Fruit fly (Drosophila melanogaster): Measurements from ENCODE around the gene Sdic3.
A peak's percentile ranks its signal among the peaks of the same experiment; 100 is the strongest.

The Sdic3 gene

DNA sequence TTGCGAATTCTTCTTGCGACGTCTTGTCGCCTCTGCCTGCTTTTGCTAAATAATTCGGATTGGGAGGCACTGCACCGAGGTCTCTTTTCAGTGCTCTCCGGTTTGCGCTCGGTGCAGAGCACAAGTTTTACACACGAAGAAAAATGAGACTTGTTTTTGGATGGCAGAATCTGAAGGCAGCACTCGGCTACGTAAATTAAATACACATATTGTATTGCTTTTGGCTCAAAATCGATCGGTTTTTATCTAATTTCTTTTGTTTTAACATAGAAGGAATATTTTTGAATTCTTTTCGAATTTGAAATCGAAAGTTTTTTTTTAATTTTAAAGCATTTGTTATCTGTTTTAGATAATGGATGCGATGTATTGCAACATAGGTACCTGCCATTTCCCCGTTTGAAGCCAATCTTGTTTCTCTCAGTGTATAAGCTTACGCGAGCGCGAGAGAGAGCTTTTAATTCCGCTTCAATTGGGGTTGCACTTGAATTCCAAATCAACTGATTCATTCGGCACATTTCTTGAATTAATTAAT, 20.5 kb downstream of the Sdic3 start, which contains the start of gene AnxB10 (continued):
- TF ChIP-seq sc (optimal IDR thresholded peaks at IDR 0.05) (no peak), sc (GFP tag; optimal IDR thresholded peaks at IDR 0.05) (peak; percentile 20), esg (GFP tag; conservative IDR thresholded peaks at IDR 0.05) (peak; percentile 58), Adf1 (GFP tag; IDR thresholded peaks at IDR 0.05) (no peak), CG15514 (GFP tag; optimal IDR thresholded peaks at IDR 0.05) (peak; percentile 34), NFAT (GFP tag; IDR thresholded peaks at IDR 0.05) (no peak), Dek (tag; optimal IDR thresholded peaks at IDR 0.05) (peak; percentile 26), CoRest (tag; optimal IDR thresholded peaks at IDR 0.05) (peak; percentile 61), pzg (GFP tag; optimal IDR thresholded peaks at IDR 0.05) (no peak), CG7357 (GFP tag; IDR thresholded peaks at IDR 0.05) (peak; percentile 68; the same call in 2 of the 3 replicates), Dip3 (GFP tag; optimal IDR thresholded peaks at IDR 0.05) (peak; percentile 48), CG10462 (GFP tag; optimal IDR thresholded peaks at IDR 0.05) (no peak), lbe (GFP tag; optimal IDR thresholded peaks at IDR 0.05) (peak; percentile 82), CG17912 (GFP tag; optimal IDR thresholded peaks at IDR 0.05) (no peak), hbn (GFP tag; IDR thresholded peaks at IDR 0.05; ENCODE audit: partially characterized antibody) (no peak), Kr (GFP tag; optimal IDR thresholded peaks at IDR 0.05) (no peak), CG15073 (GFP tag; optimal IDR thresholded peaks at IDR 0.05) (no peak), CG34376 (GFP tag; optimal IDR thresholded peaks at IDR 0.05) (no peak), Gug (GFP tag; IDR thresholded peaks at IDR 0.05) (0 out of 4 replicates have a peak, but pooled peaks have one; percentile 20), caup (GFP tag; optimal IDR thresholded peaks at IDR 0.05; ENCODE audit: severe bottlenecking) (peak; percentile 54), CG10274 (GFP tag; optimal IDR thresholded peaks at IDR 0.05) (peak; percentile 14), scrt (GFP tag; optimal IDR thresholded peaks at IDR 0.05) (peak; percentile 41), jumu (GFP tag; optimal IDR thresholded peaks at IDR 0.05) (peak; percentile 11), dati (GFP tag; IDR thresholded peaks at IDR 0.05) (no peak), CG6854 (GFP tag; optimal IDR thresholded peaks at IDR 0.05) (peak; percentile 60), exex (tag; optimal IDR thresholded peaks at IDR 0.05) (no peak), peb (GFP tag; IDR thresholded peaks at IDR 0.05) (no peak), ase (GFP tag; IDR thresholded peaks at IDR 0.05) (no peak), zen2 (GFP tag; IDR thresholded peaks at IDR 0.05; ENCODE audit: partially characterized antibody) (no peak), MTF-1 (GFP tag; optimal IDR thresholded peaks at IDR 0.05; ENCODE audit: borderline replicate concordance) (no peak), Gsc (GFP tag; IDR thresholded peaks at IDR 0.05) (no peak), tio (GFP tag; optimal IDR thresholded peaks at IDR 0.05) (no peak), Doc2 (GFP tag; IDR thresholded peaks at IDR 0.05) (no peak), maf-S (GFP tag; optimal IDR thresholded peaks at IDR 0.05) (peak; percentile 12), CG8281 (tag; optimal IDR thresholded peaks at IDR 0.05) (peak; percentile 4), Ravus (GFP tag; IDR thresholded peaks at IDR 0.05) (peak; percentile 28), cad (GFP tag; optimal IDR thresholded peaks at IDR 0.05) (no peak), prd (optimal IDR thresholded peaks at IDR 0.05) (no peak), prd (GFP tag; IDR thresholded peaks at IDR 0.05) (peak; percentile 44; the same call in 2 of the 3 replicates), CG4617 (GFP tag; optimal IDR thresholded peaks at IDR 0.05; ENCODE audit: borderline replicate concordance) (no peak), sens-2 (GFP tag; IDR thresholded peaks at IDR 0.05) (no peak), Oaz (GFP tag; IDR thresholded peaks at IDR 0.05) (no peak), CG30431 (GFP tag; optimal IDR thresholded peaks at IDR 0.05) (no peak), CG7745 (tag; optimal IDR thresholded peaks at IDR 0.05) (no peak), CG10366 (GFP tag; IDR thresholded peaks at IDR 0.05) (peak; percentile 12; the same call in 1 of the 2 replicates), CG4424 (GFP tag; optimal IDR thresholded peaks at IDR 0.05) (peak; percentile 64), CG14710 (tag; optimal IDR thresholded peaks at IDR 0.05) (peak; percentile 39), h (optimal IDR thresholded peaks at IDR 0.05) (no peak), Fer1 (GFP tag; optimal IDR thresholded peaks at IDR 0.05) (peak; percentile 76), sqz (GFP tag; optimal IDR thresholded peaks at IDR 0.05) (no peak), ash1 (GFP tag; optimal IDR thresholded peaks at IDR 0.05) (no peak)
